Fruit fly (Drosophila melanogaster): Measurements from ENCODE around the gene Taf7.

DNA sequence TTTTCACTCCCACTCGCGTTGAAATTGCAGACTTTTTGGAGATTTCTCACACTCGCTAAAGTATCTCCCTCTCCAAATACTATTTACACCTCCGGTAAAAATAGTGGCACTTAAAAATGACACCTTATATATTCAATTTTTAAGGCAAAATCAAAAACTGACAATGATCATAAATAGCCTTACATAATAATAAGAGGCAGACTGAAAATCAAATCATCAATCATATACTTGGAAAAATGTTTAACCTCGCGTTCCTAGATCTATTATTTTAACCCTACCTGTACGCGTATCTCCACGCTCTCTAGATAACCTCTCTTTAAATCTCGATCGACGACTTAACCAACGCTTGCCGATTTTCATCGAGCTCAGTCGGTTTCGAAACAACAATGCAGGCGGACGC is 11.7 kb upstream of the Taf7 start:
- TF ChIP-seq CG34367 (tag; optimal IDR thresholded peaks at IDR 0.05) (no peak), CG8159 (tag; optimal IDR thresholded peaks at IDR 0.05) (peak; percentile 91), D1 (tag; optimal IDR thresholded peaks at IDR 0.05) (peak; percentile 80), Ets98B (GFP tag; IDR thresholded peaks at IDR 0.05) (peak; percentile 95), Pif1A (GFP tag; optimal IDR thresholded peaks at IDR 0.05) (peak; percentile 83), CG17806 (tag; optimal IDR thresholded peaks at IDR 0.05) (peak; percentile 91), CG13204 (GFP tag; optimal IDR thresholded peaks at IDR 0.05) (no peak), CG32121 (GFP tag; IDR thresholded peaks at IDR 0.05) (peak; percentile 95), EcR (GFP tag; optimal IDR thresholded peaks at IDR 0.05) (no peak), rn (GFP tag; IDR thresholded peaks at IDR 0.05) (peak; percentile 83), CG10348 (GFP tag; IDR thresholded peaks at IDR 0.05) (peak; percentile 66)
